Fruit fly (Drosophila melanogaster) whole organism, embryonic: ENCODE results near the gene CG11164.

Source experiments
- Ada2b ChIP-seq: fragments of 200-800 bp; sonication (Bioruptor generic); IDR thresholded peaks from 2 replicates; pipeline ENCODE4 v1.3.6; 2022; ENCODE audit warnings: missing biosample characterization, missing genetic modification characterization
- Atf6 ChIP-seq: fragments of 200-800 bp; sonication (Bioruptor generic); IDR thresholded peaks from 2 replicates; pipeline ENCODE4 v1.3.6; 2022; ENCODE audit warnings: missing biosample characterization, missing genetic modification characterization
- CG1024 ChIP-seq: fragments of 200-800 bp; sonication (Bioruptor generic); IDR thresholded peaks from 2 replicates; pipeline ENCODE4 v1.3.6; 2022; ENCODE audit warnings: missing biosample characterization, missing genetic modification characterization
- CG10654 ChIP-seq: fragments of 200-800 bp; sonication (Bioruptor generic); optimal IDR thresholded peaks from 2 replicates; lab custom pipeline; 2016; ENCODE audit warnings: missing biosample characterization, missing genetic modification characterization
- CG11456 ChIP-seq: fragments of 200-800 bp; sonication (Bioruptor generic); IDR thresholded peaks from 3 replicates; pipeline ENCODE4 v1.3.6; 2022; ENCODE audit warnings: missing biosample characterization, missing genetic modification characterization
- CG11504 ChIP-seq: fragments of 200-800 bp; sonication (Bioruptor generic); optimal IDR thresholded peaks from 3 replicates; lab custom pipeline; 2019; ENCODE audit warnings: missing biosample characterization, mild to moderate bottlenecking, missing genetic modification characterization, moderate library complexity
- CG14667 ChIP-seq: fragments of 200-800 bp; sonication (Bioruptor generic); IDR thresholded peaks from 2 replicates; pipeline ENCODE4 v1.3.6; 2022; ENCODE audit warnings: missing biosample characterization, missing genetic modification characterization
- CG14965 ChIP-seq: fragments of 200-800 bp; sonication (Bioruptor generic); optimal IDR thresholded peaks from 2 replicates; lab custom pipeline; 2016; ENCODE audit warnings: missing biosample characterization, missing genetic modification characterization, borderline replicate concordance
- CG15073 ChIP-seq: fragments of 200-800 bp; sonication (Bioruptor generic); optimal IDR thresholded peaks from 2 replicates; lab custom pipeline; 2016; ENCODE audit warnings: missing biosample characterization, missing genetic modification characterization
- CG18262 ChIP-seq: fragments of 200-800 bp; optimal IDR thresholded peaks from 3 replicates; lab custom pipeline; 2019; ENCODE audit warnings: missing biosample characterization, mild to moderate bottlenecking, missing genetic modification characterization, moderate library complexity
- CG2129 ChIP-seq: fragments of 200-800 bp; sonication (Bioruptor generic); IDR thresholded peaks from 2 replicates; pipeline ENCODE4 v1.3.6; 2022; ENCODE audit warnings: missing biosample characterization, missing genetic modification characterization; ENCODE audit not compliant: partially characterized antibody
- CG2889 ChIP-seq: fragments of 200-800 bp; sonication (Bioruptor generic); IDR thresholded peaks from 3 replicates; pipeline ENCODE4 v1.3.6; 2022; ENCODE audit warnings: missing biosample characterization, missing genetic modification characterization
- CG30020 ChIP-seq: fragments of 200-800 bp; optimal IDR thresholded peaks from 2 replicates; lab custom pipeline; 2019; ENCODE audit warnings: missing biosample characterization, mild to moderate bottlenecking, missing genetic modification characterization, moderate library complexity
- CG32772 ChIP-seq: fragments of 200-800 bp; sonication (Bioruptor generic); IDR thresholded peaks from 2 replicates; pipeline ENCODE4 v1.3.6; 2022; ENCODE audit warnings: missing biosample characterization, missing genetic modification characterization
- CG3407 ChIP-seq: fragments of 200-800 bp; sonication (Bioruptor generic); optimal IDR thresholded peaks from 2 replicates; lab custom pipeline; 2018; ENCODE audit warnings: missing biosample characterization, mild to moderate bottlenecking, missing genetic modification characterization
- CG4617 ChIP-seq: fragments of 200-800 bp; sonication (Bioruptor generic); optimal IDR thresholded peaks from 3 replicates; lab custom pipeline; 2016; ENCODE audit warnings: missing biosample characterization, missing genetic modification characterization, borderline replicate concordance
- CG5180 ChIP-seq: fragments of 200-800 bp; sonication (Bioruptor generic); optimal IDR thresholded peaks from 3 replicates; lab custom pipeline; 2017; ENCODE audit warnings: missing biosample characterization, missing genetic modification characterization, mild to moderate bottlenecking, moderate library complexity, missing genetic modification reagents
- CG5245 ChIP-seq: fragments of 200-800 bp; sonication (Bioruptor generic); optimal IDR thresholded peaks from 3 replicates; lab custom pipeline; 2016; ENCODE audit warnings: missing biosample characterization, missing genetic modification characterization
- CG7357 ChIP-seq: fragments of 200-800 bp; sonication (Bioruptor generic); IDR thresholded peaks from 3 replicates; pipeline ENCODE4 v1.3.6; 2022; ENCODE audit warnings: missing biosample characterization, missing genetic modification characterization
- CG7928 ChIP-seq: fragments of 200-800 bp; sonication (Bioruptor generic); optimal IDR thresholded peaks from 2 replicates; lab custom pipeline; 2017; ENCODE audit warnings: missing biosample characterization, mild to moderate bottlenecking, missing genetic modification characterization
- CG9215 ChIP-seq: fragments of 200-800 bp; sonication (Bioruptor generic); IDR thresholded peaks from 2 replicates; pipeline ENCODE4 v1.3.6; 2022; ENCODE audit warnings: missing biosample characterization, missing genetic modification characterization
- CG9437 ChIP-seq: fragments of 200-800 bp; sonication (Bioruptor generic); optimal IDR thresholded peaks from 2 replicates; lab custom pipeline; 2018; ENCODE audit warnings: missing biosample characterization, mild to moderate bottlenecking, missing genetic modification characterization
- CrebB ChIP-seq: fragments of 200-800 bp; sonication (Bioruptor generic); optimal IDR thresholded peaks from 3 replicates; lab custom pipeline; 2018; ENCODE audit warnings: missing biosample characterization, mild to moderate bottlenecking, missing genetic modification characterization
- Drgx ChIP-seq: fragments of 200-800 bp; sonication (Bioruptor generic); IDR thresholded peaks from 2 replicates; pipeline ENCODE4 v1.3.6; 2022; ENCODE audit warnings: missing biosample characterization, missing genetic modification characterization
- E2f1 ChIP-seq: fragments of 200-800 bp; sonication (Bioruptor generic); IDR thresholded peaks from 2 replicates; pipeline ENCODE4 v1.3.6; 2022; ENCODE audit warnings: missing biosample characterization, missing genetic modification characterization
- Hey ChIP-seq: fragments of 200-800 bp; sonication (Bioruptor generic); optimal IDR thresholded peaks from 3 replicates; lab custom pipeline; 2018; ENCODE audit warnings: missing biosample characterization, mild to moderate bottlenecking, missing genetic modification characterization
- Hmr ChIP-seq: fragments of 200-800 bp; sonication (Bioruptor generic); optimal IDR thresholded peaks from 3 replicates; lab custom pipeline; 2017; ENCODE audit warnings: mild to moderate bottlenecking, missing biosample characterization, missing genetic modification reagents, missing genetic modification characterization
- Hr51 ChIP-seq, 2 experiments: fragments of 200-800 bp; sonication (Bioruptor generic); optimal IDR thresholded peaks; 2 replicates in 1 of 2; 3 replicates in 1 of 2; lab custom pipeline; 2016 to 2018; ENCODE audit warnings: missing biosample characterization in 2 of 2, missing genetic modification characterization in 2 of 2, mild to moderate bottlenecking in 1 of 2, moderate library complexity in 1 of 2
- MBD-R2 ChIP-seq: fragments of 200-800 bp; sonication (Bioruptor generic); IDR thresholded peaks from 2 replicates; pipeline ENCODE4 v1.3.6; 2022; ENCODE audit warnings: missing biosample characterization, missing genetic modification characterization
- Mrtf ChIP-seq: fragments of 200-800 bp; sonication (Bioruptor generic); IDR thresholded peaks from 3 replicates; pipeline ENCODE4 v1.3.6; 2022; ENCODE audit warnings: missing biosample characterization, missing genetic modification characterization
- ash1 ChIP-seq: fragments of 200-800 bp; sonication (Bioruptor generic); optimal IDR thresholded peaks from 2 replicates; lab custom pipeline; 2018; ENCODE audit warnings: missing biosample characterization, mild to moderate bottlenecking, missing genetic modification characterization
- dati ChIP-seq: fragments of 200-800 bp; sonication (Bioruptor generic); IDR thresholded peaks from 2 replicates; pipeline ENCODE4 v1.3.6; 2022; ENCODE audit warnings: missing biosample characterization, missing genetic modification characterization
- disco-r ChIP-seq: fragments of 200-800 bp; sonication (Bioruptor generic); optimal IDR thresholded peaks from 2 replicates; lab custom pipeline; 2016; ENCODE audit warnings: missing biosample characterization, missing genetic modification characterization
- dpn ChIP-seq, 2 experiments: fragments of 200-800 bp; sonication (Bioruptor generic); optimal IDR thresholded peaks; 3 replicates each; lab custom pipeline; 2016; ENCODE audit warnings: missing biosample characterization in 2 of 2, missing genetic modification characterization in 2 of 2
- en ChIP-seq: fragments of 200-800 bp; sonication (Bioruptor generic); optimal IDR thresholded peaks from 2 replicates; lab custom pipeline; 2016; ENCODE audit warnings: missing biosample characterization, missing genetic modification characterization
- grn ChIP-seq: fragments of 200-800 bp; sonication (Bioruptor generic); optimal IDR thresholded peaks from 3 replicates; lab custom pipeline; 2017; ENCODE audit warnings: missing biosample characterization, missing genetic modification characterization
- inv ChIP-seq: fragments of 200-800 bp; sonication (Bioruptor generic); IDR thresholded peaks from 2 replicates; pipeline ENCODE4 v1.3.6; 2022; ENCODE audit warnings: missing biosample characterization, missing genetic modification characterization; ENCODE audit not compliant: partially characterized antibody
- maf-S ChIP-seq: fragments of 200-800 bp; sonication (Bioruptor generic); optimal IDR thresholded peaks from 2 replicates; lab custom pipeline; 2016; ENCODE audit warnings: missing biosample characterization, missing genetic modification characterization
- odd ChIP-seq: fragments of 200-800 bp; sonication (Bioruptor generic); optimal IDR thresholded peaks from 2 replicates; lab custom pipeline; 2017; ENCODE audit warnings: missing biosample characterization, mild to moderate bottlenecking, missing genetic modification characterization
- ranshi ChIP-seq: fragments of 200-800 bp; sonication (Bioruptor generic); IDR thresholded peaks from 2 replicates; pipeline ENCODE4 v1.3.6; 2022; ENCODE audit warnings: missing biosample characterization, missing genetic modification characterization
- ro ChIP-seq: fragments of 200-800 bp; sonication (Bioruptor generic); IDR thresholded peaks from 2 replicates; pipeline ENCODE4 v1.3.6; 2022; ENCODE audit warnings: missing biosample characterization, missing genetic modification characterization
- sens ChIP-seq: fragments of 200-800 bp; sonication (Bioruptor generic); peaks from one replicate; lab custom pipeline; 2016; ENCODE audit warnings: missing biosample characterization, missing genetic modification characterization
- slbo ChIP-seq: fragments of 200-800 bp; sonication (Bioruptor generic); IDR thresholded peaks from 2 replicates; pipeline ENCODE4 v1.3.6; 2022; ENCODE audit warnings: missing biosample characterization, missing genetic modification characterization
- slp2 ChIP-seq: fragments of 200-800 bp; sonication (Bioruptor generic); optimal IDR thresholded peaks from 2 replicates; lab custom pipeline; 2016; ENCODE audit warnings: missing biosample characterization, missing genetic modification characterization
- tap ChIP-seq: fragments of 200-800 bp; optimal IDR thresholded peaks from 3 replicates; lab custom pipeline; 2019; ENCODE audit warnings: missing biosample characterization, mild to moderate bottlenecking, missing genetic modification characterization, moderate library complexity
- trh ChIP-seq: fragments of 200-800 bp; sonication (Bioruptor generic); optimal IDR thresholded peaks from 2 replicates; lab custom pipeline; 2016; ENCODE audit warnings: missing biosample characterization, missing genetic modification characterization
- usp ChIP-seq: fragments of >200 bp; optimal IDR thresholded peaks from 2 replicates; lab custom pipeline; 2017; ENCODE audit warnings: missing biosample characterization, missing genetic modification characterization
- vnd ChIP-seq: fragments of 200-800 bp; sonication (Bioruptor generic); IDR thresholded peaks from 3 replicates; pipeline ENCODE4 v1.3.6; 2022; ENCODE audit warnings: missing biosample characterization, missing genetic modification characterization; ENCODE audit not compliant: partially characterized antibody
- zf30C ChIP-seq: fragments of 200-800 bp; sonication (Bioruptor generic); optimal IDR thresholded peaks from 3 replicates; lab custom pipeline; 2018; ENCODE audit warnings: missing biosample characterization, mild to moderate bottlenecking, missing genetic modification characterization
- zfh1 ChIP-seq: fragments of 200-800 bp; sonication (Bioruptor generic); IDR thresholded peaks from 3 replicates; pipeline ENCODE4 v1.3.6; 2022; ENCODE audit warnings: missing biosample characterization, missing genetic modification characterization

CG11164 gene

dm6 chrX:13639998-13640691 is 27.7 kb upstream of the CG11164 start (continued):
- TF ChIP-seq CG1024 (peak; percentile 97), CG5180 (GFP tag; lab: Kevin White, UChicago) (peak; percentile 93), CG11456 (GFP tag; lab: Robert Waterston, UW) (peak; percentile 99), grn (peak; percentile 86), en (peak; percentile 98), Mrtf (peak; percentile 99), CG11504 (tag; lab: Kevin White, UChicago) (peak; percentile 98), CG2129 (GFP tag; lab: Robert Waterston, UW) (no peak), zf30C (GFP tag; lab: Kevin White, UChicago) (no peak), CG7928 (peak; percentile 82), CG15073 (GFP tag; lab: Kevin White, UChicago) (peak; percentile 87), Hey (tag; lab: Kevin White, UChicago) (peak; percentile 89), ranshi (peak; percentile 99), CG30020 (tag; lab: Kevin White, UChicago) (peak; percentile 84), CG9437 (GFP tag; lab: Kevin White, UChicago) (peak; percentile 93), odd (peak; percentile 99), slp2 (peak; percentile 99), maf-S (GFP tag; lab: Kevin White, UChicago) (peak; percentile 98), tap (tag; lab: Kevin White, UChicago) (peak; percentile 99), CG14965 (GFP tag; lab: Kevin White, UChicago) (peak; percentile 91), CG9215 (GFP tag; lab: Robert Waterston, UW) (peak; percentile 97), CrebB (tag; lab: Kevin White, UChicago) (peak; percentile 99), vnd (GFP tag; lab: Robert Waterston, UW) (peak; percentile 44; the same call in 1 of the 3 replicates), ro (GFP tag; lab: Robert Waterston, UW) (peak; percentile 96), CG3407 (GFP tag; lab: Kevin White, UChicago) (peak; percentile 98), dpn (GFP tag; optimal IDR thresholded peaks at IDR 0.05; lab: Kevin White, UChicago) (peak; percentile 99), CG14667 (GFP tag; lab: Robert Waterston, UW) (peak; percentile 98), CG18262 (tag; lab: Kevin White, UChicago) (peak; percentile 99), Hr51 (GFP tag; optimal IDR thresholded peaks at IDR 0.05; lab: Kevin White, UChicago) (peak; percentile 98 to 99), slbo (GFP tag; lab: Robert Waterston, UW) (peak; percentile 99), CG32772 (GFP tag; lab: Robert Waterston, UW) (peak; percentile 99), trh (GFP tag; lab: Kevin White, UChicago) (peak; percentile 94), CG5245 (GFP tag; lab: Kevin White, UChicago) (peak; percentile 98), usp (no peak), sens (GFP tag; lab: Kevin White, UChicago) (peak; percentile 100), CG4617 (GFP tag; lab: Kevin White, UChicago) (peak; percentile 97), zfh1 (GFP tag; lab: Robert Waterston, UW) (peak; percentile 99), E2f1 (peak; percentile 99), Hmr (GFP tag; lab: Kevin White, UChicago) (peak; percentile 99), Drgx (GFP tag; lab: Robert Waterston, UW) (peak; percentile 99), dati (GFP tag; lab: Robert Waterston, UW) (peak; percentile 97), Atf6 (GFP tag; lab: Robert Waterston, UW) (peak; percentile 99), disco-r (GFP tag; lab: Kevin White, UChicago) (peak; percentile 98), ash1 (GFP tag; lab: Kevin White, UChicago) (peak; percentile 89), CG10654 (peak; percentile 99), inv (GFP tag; lab: Robert Waterston, UW) (peak; percentile 58), CG7357 (peak; percentile 96), Ada2b (GFP tag; lab: Robert Waterston, UW) (peak; percentile 99), CG2889 (GFP tag; lab: Robert Waterston, UW) (peak; percentile 97), MBD-R2 (GFP tag; lab: Robert Waterston, UW) (peak; percentile 99)
